Worm (Caenorhabditis elegans) whole organism, L4 larva: ENCODE results near the gene R08D7.5.

Experiments used
- ceh-44 ChIP-seq: fragments of 200-800 bp; sonication (Bioruptor generic); IDR thresholded peaks from 2 replicates; pipeline ENCODE4 v1.3.6; 2022; ENCODE audit warnings: missing genetic modification reagents, missing genetic modification characterization, missing compliant biosample characterization
- gei-8 ChIP-seq: fragments of 200-800 bp; sonication (Bioruptor generic); optimal IDR thresholded peaks from 2 replicates; lab custom pipeline; 2018; ENCODE audit warnings: mild to moderate bottlenecking, missing genetic modification characterization, missing compliant biosample characterization
- nhr-76 ChIP-seq: fragments of 150-350 bp; optimal IDR thresholded peaks from 2 replicates; lab custom pipeline; 2014; ENCODE audit warnings: missing biosample characterization, missing genetic modification characterization
- snpc-1.2 ChIP-seq: fragments of 200-800 bp; sonication (Bioruptor generic); IDR thresholded peaks from 2 replicates; pipeline ENCODE4 v1.3.6; 2022; ENCODE audit warnings: missing genetic modification reagents, missing genetic modification characterization, missing compliant biosample characterization
- tra-1 ChIP-seq: fragments of 200-800 bp; sonication (Bioruptor generic); IDR thresholded peaks from 2 replicates; pipeline ENCODE4 v1.3.6; 2022; ENCODE audit warnings: missing genetic modification reagents, missing genetic modification characterization, missing compliant biosample characterization
- unc-130 ChIP-seq: sonication (generic microtip); optimal IDR thresholded peaks from 2 replicates; lab custom pipeline; 2016; ENCODE audit warnings: missing genetic modification reagents, missing genetic modification characterization, missing compliant biosample characterization
- ztf-11 ChIP-seq: fragments of 150-350 bp; optimal IDR thresholded peaks from 2 replicates; lab custom pipeline; 2014; ENCODE audit warnings: missing biosample characterization, missing genetic modification characterization

ce11 chrIII:8964684-8965283 lies 9.1 kb upstream of the R08D7.5 start:
- TF ChIP-seq ceh-44 (GFP tag; lab: Robert Waterston, UW) (no peak), unc-130 (GFP tag; lab: Kevin White, UChicago) (no peak), tra-1 (no peak), snpc-1.2 (GFP tag; lab: Robert Waterston, UW) (no peak), ztf-11 (no peak), gei-8 (no peak), nhr-76 (tag; lab: Kevin White, UChicago) (no peak)
